Fruit fly (Drosophila melanogaster) whole organism, wandering third instar larva: ENCODE results near the gene Blm.
A peak's percentile ranks its signal among the peaks of the same experiment; 100 is the strongest.

ENCODE experiments used
- Abd-B ChIP-seq: fragments of >200 bp; optimal IDR thresholded peaks from 2 replicates; lab custom pipeline; 2017; ENCODE audit warnings: missing biosample characterization, missing genetic modification characterization
- Dif ChIP-seq: fragments of 200-275, 200-300 bp; sonication (Bioruptor generic); optimal IDR thresholded peaks from 2 replicates; lab custom pipeline; 2018; ENCODE audit warnings: missing biosample characterization, missing genetic modification characterization; ENCODE audit not compliant: partially characterized antibody
- Hr78 ChIP-seq: fragments of >200 bp; optimal IDR thresholded peaks from 2 replicates; lab custom pipeline; 2017; ENCODE audit warnings: missing biosample characterization, missing genetic modification characterization
- OdsH ChIP-seq: fragments of 200-800 bp; sonication (Bioruptor generic); optimal IDR thresholded peaks from 2 replicates; lab custom pipeline; 2016; ENCODE audit warnings: missing biosample characterization, mild to moderate bottlenecking, missing genetic modification characterization
- brk ChIP-seq: fragments of 200-800 bp; sonication (Bioruptor generic); optimal IDR thresholded peaks from 2 replicates; lab custom pipeline; 2016; ENCODE audit warnings: missing biosample characterization, mild to moderate bottlenecking, missing genetic modification characterization

dm6 chr3R:11759185-11759731 is 17.7 kb upstream of the Blm start:
- TF ChIP-seq Dif (GFP tag; lab: Kevin White, UChicago) (peak; percentile 7), brk (GFP tag; lab: Kevin White, UChicago) (peak; percentile 31), Hr78 (GFP tag; lab: Kevin White, UChicago) (no peak), Abd-B (GFP tag; lab: Kevin White, UChicago) (no peak), OdsH (GFP tag; lab: Kevin White, UChicago) (no peak)
